Fruit fly (Drosophila melanogaster) whole organism, pupa: Measurements from ENCODE around the gene CG3330.

Source experiments
- CG10348 ChIP-seq: fragments of 200-800 bp; sonication (Bioruptor generic); IDR thresholded peaks from 2 replicates; pipeline ENCODE4 v1.3.6; 2022; ENCODE audit warnings: missing biosample characterization, missing genetic modification characterization
- CG12605 ChIP-seq: fragments of 200-800 bp; sonication (Bioruptor generic); IDR thresholded peaks from 2 replicates; pipeline ENCODE4 v1.3.6; 2022; ENCODE audit warnings: missing biosample characterization, missing genetic modification characterization
- CG13204 ChIP-seq: fragments of 200-800 bp; sonication (Bioruptor generic); optimal IDR thresholded peaks from 2 replicates; lab custom pipeline; 2018; ENCODE audit warnings: missing biosample characterization, mild to moderate bottlenecking, missing genetic modification characterization, moderate library complexity
- CG14655 ChIP-seq: fragments of 200-800 bp; sonication (Bioruptor generic); optimal IDR thresholded peaks from 3 replicates; lab custom pipeline; 2017; ENCODE audit warnings: mild to moderate bottlenecking, missing biosample characterization, missing genetic modification reagents, missing genetic modification characterization
- CG15710 ChIP-seq: fragments of 200-800 bp; sonication (Bioruptor generic); optimal IDR thresholded peaks from 2 replicates; lab custom pipeline; 2018; ENCODE audit warnings: missing biosample characterization, mild to moderate bottlenecking, missing genetic modification characterization, moderate library complexity
- CG17806 ChIP-seq: fragments of 200-800 bp; sonication (Bioruptor generic); optimal IDR thresholded peaks from 2 replicates; lab custom pipeline; 2018; ENCODE audit warnings: missing biosample characterization, mild to moderate bottlenecking, missing genetic modification characterization, moderate library complexity
- CG32121 ChIP-seq: fragments of 200-800 bp; sonication (Bioruptor generic); IDR thresholded peaks from 2 replicates; pipeline ENCODE4 v1.3.6; 2022; ENCODE audit warnings: missing biosample characterization, missing genetic modification characterization
- CG34367 ChIP-seq: fragments of 200-800 bp; sonication (Bioruptor generic); optimal IDR thresholded peaks from 2 replicates; lab custom pipeline; 2018; ENCODE audit warnings: missing biosample characterization, mild to moderate bottlenecking, missing genetic modification characterization
- CG4496 ChIP-seq: fragments of 200-800 bp; sonication (Bioruptor generic); IDR thresholded peaks from 3 replicates; pipeline ENCODE4 v1.3.6; 2022; ENCODE audit warnings: missing biosample characterization, missing genetic modification characterization
- CG8159 ChIP-seq: fragments of 200-800 bp; sonication (Bioruptor generic); optimal IDR thresholded peaks from 3 replicates; lab custom pipeline; 2018; ENCODE audit warnings: missing biosample characterization, mild to moderate bottlenecking, missing genetic modification characterization, moderate library complexity
- CG8301 ChIP-seq: fragments of 200-800 bp; sonication (Bioruptor generic); optimal IDR thresholded peaks from 2 replicates; lab custom pipeline; 2018; ENCODE audit warnings: missing biosample characterization, mild to moderate bottlenecking, missing genetic modification characterization
- CG9948 ChIP-seq: fragments of 200-800 bp; sonication (Bioruptor generic); optimal IDR thresholded peaks from 2 replicates; lab custom pipeline; 2018; ENCODE audit warnings: missing biosample characterization, mild to moderate bottlenecking, missing genetic modification characterization, moderate library complexity
- D1 ChIP-seq: fragments of 200-800 bp; sonication (Bioruptor generic); optimal IDR thresholded peaks from 2 replicates; lab custom pipeline; 2018; ENCODE audit warnings: missing biosample characterization, mild to moderate bottlenecking, missing genetic modification characterization, moderate library complexity
- EcR ChIP-seq: fragments of 200-800 bp; sonication (Bioruptor generic); optimal IDR thresholded peaks from 3 replicates; lab custom pipeline; 2019; ENCODE audit warnings: missing biosample characterization, missing genetic modification characterization, mild to moderate bottlenecking, moderate library complexity, missing genetic modification reagents
- Ets98B ChIP-seq: fragments of 200-800 bp; sonication (Bioruptor generic); IDR thresholded peaks from 2 replicates; pipeline ENCODE4 v1.3.6; 2022; ENCODE audit warnings: missing biosample characterization, missing genetic modification characterization
- Pif1A ChIP-seq: fragments of 200-800 bp; sonication (Bioruptor generic); optimal IDR thresholded peaks from 3 replicates; lab custom pipeline; 2016; ENCODE audit warnings: missing biosample characterization, missing genetic modification characterization
- Pif1B ChIP-seq: fragments of 200-800 bp; sonication (Bioruptor generic); optimal IDR thresholded peaks from 3 replicates; lab custom pipeline; 2016; ENCODE audit warnings: missing biosample characterization, missing genetic modification characterization
- Snoo ChIP-seq: fragments of 200-800 bp; sonication (Bioruptor generic); optimal IDR thresholded peaks from 3 replicates; lab custom pipeline; 2017; ENCODE audit warnings: missing biosample characterization, mild to moderate bottlenecking, missing genetic modification characterization, inconsistent platforms
- fd96Ca ChIP-seq: fragments of 200-800 bp; sonication (Bioruptor generic); IDR thresholded peaks from 3 replicates; pipeline ENCODE4 v1.3.6; 2022; ENCODE audit warnings: missing biosample characterization, missing genetic modification characterization
- gl ChIP-seq: fragments of 200-800 bp; sonication (Bioruptor generic); optimal IDR thresholded peaks from 2 replicates; lab custom pipeline; 2018; ENCODE audit warnings: missing biosample characterization, mild to moderate bottlenecking, missing genetic modification characterization
- rn ChIP-seq: fragments of 200-800 bp; sonication (Bioruptor generic); IDR thresholded peaks from 2 replicates; pipeline ENCODE4 v1.3.6; 2022; ENCODE audit warnings: missing biosample characterization, missing genetic modification characterization

Gene CG3330

DNA sequence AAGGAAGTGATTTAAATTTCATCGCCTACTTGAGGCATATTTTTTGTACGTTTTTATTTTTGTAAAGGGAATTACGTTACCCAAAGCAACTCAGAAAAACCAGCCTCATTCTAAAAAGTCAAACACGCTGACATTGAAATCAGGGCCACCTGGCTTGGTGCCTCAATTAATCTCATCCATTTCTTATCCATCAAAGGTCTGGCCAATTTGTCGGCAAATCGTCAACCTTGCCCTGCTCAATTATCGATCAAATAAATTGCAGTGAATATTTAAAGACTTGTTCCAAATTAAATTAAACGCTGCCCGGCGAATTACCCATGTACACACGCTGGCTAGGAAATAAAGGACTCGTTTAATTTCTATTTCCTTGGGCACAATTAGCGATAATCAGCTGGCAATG is at the start of gene CG3330:
Gene CG3330, minus strand, starts transcription at position 101 of the 400 bp plus-strand sequence.
- TF ChIP-seq CG17806 (no peak), fd96Ca (GFP tag; lab: Robert Waterston, UW) (no peak), CG10348 (no peak), CG8301 (tag; lab: Kevin White, UChicago) (no peak), CG4496 (GFP tag; lab: Robert Waterston, UW) (no peak), Pif1A (GFP tag; lab: Kevin White, UChicago) (no peak), CG13204 (GFP tag; lab: Kevin White, UChicago) (no peak), CG14655 (GFP tag; lab: Kevin White, UChicago) (no peak), EcR (GFP tag; lab: Kevin White, UChicago) (no peak), Snoo (tag; lab: Kevin White, UChicago) (no peak), Ets98B (GFP tag; lab: Robert Waterston, UW) (no peak), CG15710 (tag; lab: Kevin White, UChicago) (no peak), CG12605 (GFP tag; lab: Robert Waterston, UW) (no peak), CG9948 (no peak), gl (no peak), rn (no peak), D1 (tag; lab: Kevin White, UChicago) (no peak), CG32121 (no peak), CG8159 (tag; lab: Kevin White, UChicago) (no peak), CG34367 (tag; lab: Kevin White, UChicago) (no peak)
- TF ChIP-seq, all 21 proteins: peak for 0

DNA sequence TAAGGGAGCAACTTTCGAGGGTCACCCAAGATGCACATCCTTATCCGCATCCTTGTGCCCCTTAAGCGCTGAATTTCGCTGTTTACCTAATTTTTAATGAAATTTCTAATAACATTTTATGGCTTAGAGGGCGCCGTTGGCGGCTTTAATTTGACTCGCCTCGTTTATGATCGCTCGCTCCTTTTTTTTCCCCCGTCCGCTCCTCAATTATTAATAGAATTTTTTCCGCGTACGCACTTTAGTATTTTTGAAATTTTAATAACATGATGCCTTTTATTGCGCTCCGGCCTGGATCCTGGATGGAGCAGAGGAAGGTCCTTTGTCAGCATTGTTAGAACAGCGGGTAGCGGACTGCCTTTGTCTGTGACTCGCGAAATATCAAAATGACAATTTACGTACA is 37.9 kb upstream of the CG3330 start, which contains the start of gene CG46335:
Gene CG46335, minus strand, starts transcription at position 101 of the 400 bp plus-strand sequence.
- no peak for TF ChIP-seq CG8159 (tag; lab: Kevin White, UChicago)
- TF ChIP-seq gl = no peak
- TF ChIP-seq fd96Ca (GFP tag; lab: Robert Waterston, UW) = no peak
- no peak for TF ChIP-seq Pif1A (GFP tag; lab: Kevin White, UChicago)
- no peak for TF ChIP-seq CG34367 (tag; lab: Kevin White, UChicago)
- TF ChIP-seq CG15710 (tag; lab: Kevin White, UChicago) = no peak

DNA sequence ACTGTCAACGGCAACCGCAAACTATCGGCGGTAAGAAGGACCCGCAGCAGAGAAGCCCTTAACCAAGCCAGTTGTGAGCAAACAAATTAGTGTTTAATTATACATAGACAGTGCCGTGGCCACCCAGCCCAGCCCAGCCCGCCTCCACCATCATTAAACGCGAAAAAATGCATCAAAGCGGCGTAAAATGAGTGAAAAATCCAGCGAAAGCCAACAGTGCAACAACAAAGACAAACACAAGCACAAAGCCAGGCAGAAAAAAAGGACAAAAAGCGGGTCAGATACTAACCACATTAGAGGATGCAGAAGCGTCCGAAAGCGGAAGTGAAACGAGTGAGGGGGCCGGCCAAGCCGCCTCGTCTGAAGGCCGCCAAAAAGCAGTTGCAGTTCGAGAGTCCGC is 9.6 kb upstream of the CG3330 start, which contains the start of gene CG42534:
Gene CG42534, plus strand, starts transcription at position 301 of the 400 bp plus-strand sequence.
- TF ChIP-seq gl = no peak
- TF ChIP-seq CG8159 (tag; lab: Kevin White, UChicago) = no peak
- no peak for TF ChIP-seq Pif1A (GFP tag; lab: Kevin White, UChicago)
- no peak for TF ChIP-seq D1 (tag; lab: Kevin White, UChicago)
- TF ChIP-seq CG13204 (GFP tag; lab: Kevin White, UChicago) = no peak
- no peak for TF ChIP-seq CG17806
- TF ChIP-seq CG15710 (tag; lab: Kevin White, UChicago) = no peak
- no peak for TF ChIP-seq Pif1B (GFP tag; lab: Kevin White, UChicago)

dm6 chr3R:27322225-27322624 is 8.5 kb downstream of the CG3330 start, which contains the start of gene CG3339:
CG3339 (minus strand) TSS chr3R:27322325.
- no peak for TF ChIP-seq rn
- no peak for TF ChIP-seq D1 (tag; lab: Kevin White, UChicago)
- TF ChIP-seq fd96Ca (GFP tag; lab: Robert Waterston, UW) = no peak
- no peak for TF ChIP-seq CG17806
- no peak for TF ChIP-seq gl
- TF ChIP-seq CG8159 (tag; lab: Kevin White, UChicago) = no peak
- TF ChIP-seq CG14655 (GFP tag; lab: Kevin White, UChicago) = no peak
- TF ChIP-seq EcR (GFP tag; lab: Kevin White, UChicago) = no peak

DNA sequence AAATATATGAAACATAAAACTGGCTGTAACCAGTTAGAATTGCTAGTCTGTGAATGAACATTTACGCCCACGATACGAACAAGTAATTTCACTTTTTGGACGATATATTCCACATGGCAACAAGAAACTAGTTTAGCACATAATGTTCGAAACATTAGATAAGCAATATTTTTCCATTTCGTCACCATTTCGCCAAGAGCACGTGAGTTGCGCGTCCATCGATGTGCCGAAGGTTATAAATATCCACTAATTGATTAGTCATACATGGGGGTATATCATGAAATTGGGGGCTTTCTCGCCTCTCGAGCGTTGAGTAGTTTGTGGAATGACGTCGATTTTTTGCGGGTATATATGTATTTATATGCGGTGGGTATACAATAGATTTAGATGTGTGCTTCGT is 36.6 kb downstream of the CG3330 start:
- no peak for TF ChIP-seq rn
- TF ChIP-seq CG15710 (tag; lab: Kevin White, UChicago) = no peak
- no peak for TF ChIP-seq CG8301 (tag; lab: Kevin White, UChicago)
- no peak for TF ChIP-seq CG14655 (GFP tag; lab: Kevin White, UChicago)
- TF ChIP-seq CG32121 = no peak
- no peak for TF ChIP-seq CG13204 (GFP tag; lab: Kevin White, UChicago)
- TF ChIP-seq, all 21 proteins: peak for 0

- TF ChIP-seq CG12605 (GFP tag; lab: Robert Waterston, UW) (no peak), Pif1B (GFP tag; lab: Kevin White, UChicago) (no peak), CG14655 (GFP tag; lab: Kevin White, UChicago) (no peak), CG13204 (GFP tag; lab: Kevin White, UChicago) (no peak), CG17806 (no peak), D1 (tag; lab: Kevin White, UChicago) (no peak), EcR (GFP tag; lab: Kevin White, UChicago) (no peak), CG9948 (no peak), CG32121 (no peak), CG34367 (tag; lab: Kevin White, UChicago) (no peak), CG10348 (no peak), CG8301 (tag; lab: Kevin White, UChicago) (no peak), fd96Ca (GFP tag; lab: Robert Waterston, UW) (no peak), CG15710 (tag; lab: Kevin White, UChicago) (no peak), CG4496 (GFP tag; lab: Robert Waterston, UW) (no peak), gl (no peak), Snoo (tag; lab: Kevin White, UChicago) (no peak)
Measured at dm6 chr3R:27293065-27293464, 37.6 kb downstream of the CG3330 start.
